Fruit fly (Drosophila melanogaster): ENCODE data around the gene CG6149.

Gene CG6149

dm6 chr3L:11435376-11435775, at the start of gene CG6149:
Gene CG6149, minus strand, starts transcription at chr3L:11435476.
- TF ChIP-seq Pif1A (GFP tag; optimal IDR thresholded peaks at IDR 0.05), result no peak
- TF ChIP-seq CG13204 (GFP tag; optimal IDR thresholded peaks at IDR 0.05), result no peak
- no peak for TF ChIP-seq CG34367 (tag; optimal IDR thresholded peaks at IDR 0.05)
- TF ChIP-seq CG4496 (GFP tag; IDR thresholded peaks at IDR 0.05), result no peak
- no peak for TF ChIP-seq Pif1B (GFP tag; optimal IDR thresholded peaks at IDR 0.05)
- TF ChIP-seq CG8159 (tag; optimal IDR thresholded peaks at IDR 0.05), result no peak
- no peak for TF ChIP-seq rn (GFP tag; IDR thresholded peaks at IDR 0.05)
- no peak for TF ChIP-seq CG8301 (tag; optimal IDR thresholded peaks at IDR 0.05)
- TF ChIP-seq Snoo (tag; optimal IDR thresholded peaks at IDR 0.05), result no peak
- no peak for TF ChIP-seq CG12605 (GFP tag; IDR thresholded peaks at IDR 0.05)
- TF ChIP-seq CG9948 (tag; optimal IDR thresholded peaks at IDR 0.05), result no peak
- TF ChIP-seq D1 (tag; optimal IDR thresholded peaks at IDR 0.05), result no peak
- TF ChIP-seq CG15710 (tag; optimal IDR thresholded peaks at IDR 0.05), result no peak
- TF ChIP-seq gl (tag; optimal IDR thresholded peaks at IDR 0.05), result no peak

DNA sequence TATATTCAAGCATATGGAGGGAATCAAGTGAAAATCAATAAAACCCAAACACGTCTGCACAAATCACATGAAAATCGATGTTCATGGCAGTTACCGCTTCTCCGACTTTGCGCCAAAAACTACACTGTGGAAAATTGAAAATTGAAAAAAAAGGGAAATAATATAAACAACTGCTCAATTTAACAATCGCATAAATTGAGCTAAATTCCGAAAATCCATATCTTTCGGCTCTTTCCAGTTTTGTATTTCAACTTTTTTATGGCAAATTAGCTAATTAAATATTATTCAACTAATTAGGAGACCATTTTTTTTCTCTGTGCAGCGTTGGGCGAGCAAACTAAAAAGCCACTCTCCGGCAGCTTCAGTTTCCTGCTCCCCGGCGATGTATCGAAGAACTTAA, 49.2 kb upstream of the CG6149 start:
- TF ChIP-seq CG34367 (tag; optimal IDR thresholded peaks at IDR 0.05), result no peak
- peak; percentile 13 for TF ChIP-seq Pif1A (GFP tag; optimal IDR thresholded peaks at IDR 0.05)
- no peak for TF ChIP-seq CG10348 (GFP tag; IDR thresholded peaks at IDR 0.05)
- TF ChIP-seq CG13204 (GFP tag; optimal IDR thresholded peaks at IDR 0.05), result no peak
- TF ChIP-seq Ets98B (GFP tag; IDR thresholded peaks at IDR 0.05), result no peak
- no peak for TF ChIP-seq CG4496 (GFP tag; IDR thresholded peaks at IDR 0.05)
- no peak for TF ChIP-seq rn (GFP tag; IDR thresholded peaks at IDR 0.05)
- TF ChIP-seq CG17806 (tag; optimal IDR thresholded peaks at IDR 0.05), result no peak
- no peak for TF ChIP-seq D1 (tag; optimal IDR thresholded peaks at IDR 0.05)
- no peak for TF ChIP-seq gl (tag; optimal IDR thresholded peaks at IDR 0.05)
- no peak for TF ChIP-seq CG32121 (GFP tag; IDR thresholded peaks at IDR 0.05)
- no peak for TF ChIP-seq CG15710 (tag; optimal IDR thresholded peaks at IDR 0.05)
- TF ChIP-seq CG8159 (tag; optimal IDR thresholded peaks at IDR 0.05), result peak; percentile 12
- TF ChIP-seq fd96Ca (GFP tag; IDR thresholded peaks at IDR 0.05), result no peak
- TF ChIP-seq Snoo (tag; optimal IDR thresholded peaks at IDR 0.05), result no peak
- TF ChIP-seq Pif1B (GFP tag; optimal IDR thresholded peaks at IDR 0.05), result no peak
- TF ChIP-seq CG8301 (tag; optimal IDR thresholded peaks at IDR 0.05), result peak; percentile 9
- peak; percentile 36 for TF ChIP-seq CG14655 (GFP tag; optimal IDR thresholded peaks at IDR 0.05)
- peak; percentile 9 for TF ChIP-seq CG9948 (tag; optimal IDR thresholded peaks at IDR 0.05)
- TF ChIP-seq CG12605 (GFP tag; IDR thresholded peaks at IDR 0.05), result no peak
- no peak for TF ChIP-seq EcR (GFP tag; optimal IDR thresholded peaks at IDR 0.05)

DNA sequence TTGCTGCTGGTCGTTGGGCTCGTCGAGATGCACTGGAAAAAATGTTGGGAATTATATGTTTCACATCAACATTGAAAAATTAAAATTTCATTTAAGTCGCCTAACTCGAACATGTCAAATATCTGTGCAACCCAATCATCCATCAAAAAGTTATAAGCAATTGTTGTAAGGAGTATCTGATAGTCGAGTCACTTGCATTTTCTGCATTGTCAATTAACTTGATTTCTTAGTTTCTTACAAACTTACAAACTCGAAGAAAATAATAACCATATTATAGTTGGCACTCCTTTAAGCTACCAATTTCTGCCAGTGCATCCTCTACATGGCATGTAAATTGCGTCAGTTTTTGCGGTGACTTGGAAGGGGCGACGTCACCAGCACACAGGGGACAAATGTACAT, 47.9 kb upstream of the CG6149 start:
- TF ChIP-seq CG34367 (tag; optimal IDR thresholded peaks at IDR 0.05) (peak; percentile 68), CG4496 (GFP tag; IDR thresholded peaks at IDR 0.05) (peak; percentile 64; the same call in 2 of the 3 replicates), CG8159 (tag; optimal IDR thresholded peaks at IDR 0.05) (peak; percentile 83), CG17806 (tag; optimal IDR thresholded peaks at IDR 0.05) (peak; percentile 65), CG10348 (GFP tag; IDR thresholded peaks at IDR 0.05) (no peak), CG9948 (tag; optimal IDR thresholded peaks at IDR 0.05) (peak; percentile 64), Snoo (tag; optimal IDR thresholded peaks at IDR 0.05) (peak; percentile 62), CG13204 (GFP tag; optimal IDR thresholded peaks at IDR 0.05) (no peak), CG15710 (tag; optimal IDR thresholded peaks at IDR 0.05) (peak; percentile 70), CG8301 (tag; optimal IDR thresholded peaks at IDR 0.05) (peak; percentile 44), CG14655 (GFP tag; optimal IDR thresholded peaks at IDR 0.05) (peak; percentile 74), Pif1A (GFP tag; optimal IDR thresholded peaks at IDR 0.05) (peak; percentile 66), D1 (tag; optimal IDR thresholded peaks at IDR 0.05) (peak; percentile 7), fd96Ca (GFP tag; IDR thresholded peaks at IDR 0.05) (no peak; the same call in 2 of the 3 replicates), Pif1B (GFP tag; optimal IDR thresholded peaks at IDR 0.05) (peak; percentile 28), Ets98B (GFP tag; IDR thresholded peaks at IDR 0.05) (no peak), gl (tag; optimal IDR thresholded peaks at IDR 0.05) (no peak)

dm6 chr3L:11480304-11480703, 45.0 kb upstream of the CG6149 start:
- TF ChIP-seq CG4496 (GFP tag; IDR thresholded peaks at IDR 0.05) (no peak), Pif1A (GFP tag; optimal IDR thresholded peaks at IDR 0.05) (no peak), CG17806 (tag; optimal IDR thresholded peaks at IDR 0.05) (no peak)

DNA sequence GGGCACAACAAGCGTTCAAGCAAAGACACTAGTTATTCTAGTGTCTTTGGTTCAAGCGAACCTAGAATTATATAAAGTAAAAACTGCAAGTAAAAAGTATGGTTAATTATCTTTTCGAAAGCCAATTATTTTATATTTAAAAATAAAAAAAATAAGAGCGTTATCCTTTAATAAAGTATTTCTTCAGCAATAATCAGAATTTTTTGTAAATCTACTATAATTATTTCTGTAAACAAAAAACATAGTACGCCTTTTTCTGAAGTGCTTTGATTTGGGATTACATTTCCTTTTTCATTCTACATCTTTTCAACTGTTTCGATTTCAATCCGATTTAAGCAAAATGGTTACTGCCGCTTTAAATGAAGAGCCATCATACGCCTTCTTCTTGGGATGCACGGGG, 39.4 kb upstream of the CG6149 start, which contains the start of gene Vha16-2:
Gene Vha16-2, plus strand, starts transcription at position 301 of the 400 bp plus-strand sequence.
- TF ChIP-seq CG12605 (GFP tag; IDR thresholded peaks at IDR 0.05), result no peak
- no peak for TF ChIP-seq CG32121 (GFP tag; IDR thresholded peaks at IDR 0.05)
- TF ChIP-seq CG13204 (GFP tag; optimal IDR thresholded peaks at IDR 0.05), result no peak
- TF ChIP-seq CG9948 (tag; optimal IDR thresholded peaks at IDR 0.05), result no peak
- TF ChIP-seq rn (GFP tag; IDR thresholded peaks at IDR 0.05), result no peak
- no peak for TF ChIP-seq CG17806 (tag; optimal IDR thresholded peaks at IDR 0.05)
- TF ChIP-seq EcR (GFP tag; optimal IDR thresholded peaks at IDR 0.05), result no peak
- no peak for TF ChIP-seq gl (tag; optimal IDR thresholded peaks at IDR 0.05)
- no peak for TF ChIP-seq CG14655 (GFP tag; optimal IDR thresholded peaks at IDR 0.05)

dm6 chr3L:11472991-11473390, 37.7 kb upstream of the CG6149 start, which contains the start of gene Vha16-3:
Gene Vha16-3, plus strand, starts transcription at chr3L:11473291.
- no peak for TF ChIP-seq CG15710 (tag; optimal IDR thresholded peaks at IDR 0.05)
- TF ChIP-seq CG14655 (GFP tag; optimal IDR thresholded peaks at IDR 0.05), result no peak
- no peak for TF ChIP-seq Ets98B (GFP tag; IDR thresholded peaks at IDR 0.05)
- no peak for TF ChIP-seq Pif1B (GFP tag; optimal IDR thresholded peaks at IDR 0.05)
- no peak for TF ChIP-seq Snoo (tag; optimal IDR thresholded peaks at IDR 0.05)
- no peak for TF ChIP-seq Pif1A (GFP tag; optimal IDR thresholded peaks at IDR 0.05)
- no peak for TF ChIP-seq gl (tag; optimal IDR thresholded peaks at IDR 0.05)
- TF ChIP-seq D1 (tag; optimal IDR thresholded peaks at IDR 0.05), result no peak
- TF ChIP-seq EcR (GFP tag; optimal IDR thresholded peaks at IDR 0.05), result no peak
- TF ChIP-seq CG12605 (GFP tag; IDR thresholded peaks at IDR 0.05), result no peak
- TF ChIP-seq CG8159 (tag; optimal IDR thresholded peaks at IDR 0.05), result no peak
- TF ChIP-seq CG4496 (GFP tag; IDR thresholded peaks at IDR 0.05), result no peak
- TF ChIP-seq CG9948 (tag; optimal IDR thresholded peaks at IDR 0.05), result no peak
- no peak for TF ChIP-seq fd96Ca (GFP tag; IDR thresholded peaks at IDR 0.05)
- no peak for TF ChIP-seq CG32121 (GFP tag; IDR thresholded peaks at IDR 0.05)
- no peak for TF ChIP-seq CG10348 (GFP tag; IDR thresholded peaks at IDR 0.05)
- no peak for TF ChIP-seq CG17806 (tag; optimal IDR thresholded peaks at IDR 0.05)
- no peak for TF ChIP-seq rn (GFP tag; IDR thresholded peaks at IDR 0.05)
- no peak for TF ChIP-seq CG13204 (GFP tag; optimal IDR thresholded peaks at IDR 0.05)
- no peak for TF ChIP-seq CG34367 (tag; optimal IDR thresholded peaks at IDR 0.05)

Measured in whole organism, pupa.